Fruit fly (Drosophila melanogaster) whole organism, embryonic: ENCODE results near the gene Indy.

Experiments used
- Aef1 ChIP-seq: fragments of 200-800 bp; sonication (Bioruptor generic); IDR thresholded peaks from 3 replicates; pipeline ENCODE4 v1.3.6; 2022; ENCODE audit warnings: missing biosample characterization, missing genetic modification characterization
- Atf3 ChIP-seq: fragments of 200-800 bp; sonication (Bioruptor generic); optimal IDR thresholded peaks from 3 replicates; lab custom pipeline; 2016; ENCODE audit warnings: missing biosample characterization, missing genetic modification characterization
- CG12299 ChIP-seq: fragments of 200-800 bp; sonication (Bioruptor generic); optimal IDR thresholded peaks from 2 replicates; lab custom pipeline; 2018; ENCODE audit warnings: missing biosample characterization, mild to moderate bottlenecking, missing genetic modification characterization
- CG12744 ChIP-seq: fragments of 200-800 bp; sonication (Bioruptor generic); optimal IDR thresholded peaks from 2 replicates; lab custom pipeline; 2016; ENCODE audit warnings: missing biosample characterization, missing genetic modification characterization
- CG12942 ChIP-seq: fragments of 200-800 bp; sonication (Bioruptor generic); optimal IDR thresholded peaks from 3 replicates; lab custom pipeline; 2016; ENCODE audit warnings: missing biosample characterization, missing genetic modification characterization
- CG13296 ChIP-seq: fragments of 200-800 bp; sonication (Bioruptor generic); optimal IDR thresholded peaks from 3 replicates; lab custom pipeline; 2018; ENCODE audit warnings: missing biosample characterization, mild to moderate bottlenecking, missing genetic modification characterization
- CG17568 ChIP-seq: fragments of 200-800 bp; sonication (Bioruptor generic); optimal IDR thresholded peaks from 2 replicates; lab custom pipeline; 2018; ENCODE audit warnings: missing biosample characterization, mild to moderate bottlenecking, missing genetic modification characterization, moderate library complexity
- CG17829 ChIP-seq: fragments of 200-800 bp; optimal IDR thresholded peaks from 2 replicates; lab custom pipeline; 2019; ENCODE audit warnings: missing biosample characterization, mild to moderate bottlenecking, missing genetic modification characterization, moderate library complexity
- CG2889 ChIP-seq: fragments of 200-800 bp; sonication (Bioruptor generic); IDR thresholded peaks from 3 replicates; pipeline ENCODE4 v1.3.6; 2022; ENCODE audit warnings: missing biosample characterization, missing genetic modification characterization
- CG30020 ChIP-seq: fragments of 200-800 bp; optimal IDR thresholded peaks from 2 replicates; lab custom pipeline; 2019; ENCODE audit warnings: missing biosample characterization, mild to moderate bottlenecking, missing genetic modification characterization, moderate library complexity
- CG34224 ChIP-seq: fragments of 200-800 bp; sonication (Bioruptor generic); IDR thresholded peaks from 3 replicates; pipeline ENCODE4 v1.3.6; 2022; ENCODE audit warnings: missing biosample characterization, missing genetic modification characterization; ENCODE audit not compliant: partially characterized antibody
- CG7556 ChIP-seq: fragments of 200-800 bp; sonication (Bioruptor generic); optimal IDR thresholded peaks from 2 replicates; lab custom pipeline; 2017; ENCODE audit warnings: missing biosample characterization, mild to moderate bottlenecking, missing genetic modification characterization
- CG9437 ChIP-seq: fragments of 200-800 bp; sonication (Bioruptor generic); optimal IDR thresholded peaks from 2 replicates; lab custom pipeline; 2018; ENCODE audit warnings: missing biosample characterization, mild to moderate bottlenecking, missing genetic modification characterization
- CG9817 ChIP-seq: fragments of 200-800 bp; sonication (Bioruptor generic); optimal IDR thresholded peaks from 2 replicates; lab custom pipeline; 2018; ENCODE audit warnings: missing biosample characterization, mild to moderate bottlenecking, missing genetic modification characterization, moderate library complexity
- CG9876 ChIP-seq: fragments of 200-800 bp; sonication (Bioruptor generic); optimal IDR thresholded peaks from 2 replicates; lab custom pipeline; 2016; ENCODE audit warnings: missing biosample characterization, missing genetic modification characterization
- Chrac-16 ChIP-seq: fragments of 200-800 bp; sonication (Bioruptor generic); optimal IDR thresholded peaks from 3 replicates; lab custom pipeline; 2016; ENCODE audit warnings: missing biosample characterization, missing genetic modification characterization
- CoRest ChIP-seq: fragments of 200-800 bp; sonication (Bioruptor generic); optimal IDR thresholded peaks from 3 replicates; lab custom pipeline; 2018; ENCODE audit warnings: missing biosample characterization, mild to moderate bottlenecking, missing genetic modification characterization, moderate library complexity
- Dp ChIP-seq: fragments of 200-800 bp; sonication (Bioruptor generic); optimal IDR thresholded peaks from 2 replicates; lab custom pipeline; 2018; ENCODE audit warnings: missing biosample characterization, mild to moderate bottlenecking, missing genetic modification characterization, moderate library complexity
- Eip74EF ChIP-seq, 2 experiments: fragments of 200-800 bp in 1 of 2; fragments of >200 bp in 1 of 2; sonication (Bioruptor generic) in 1 of 2; optimal IDR thresholded peaks; 2 replicates each; lab custom pipeline; 2017 to 2019; ENCODE audit warnings: missing biosample characterization in 2 of 2, missing genetic modification characterization in 2 of 2, mild to moderate bottlenecking in 1 of 2, moderate library complexity in 1 of 2
- Fer2 ChIP-seq: fragments of 200-800 bp; sonication (Bioruptor generic); optimal IDR thresholded peaks from 2 replicates; lab custom pipeline; 2018; ENCODE audit warnings: missing biosample characterization, mild to moderate bottlenecking, missing genetic modification characterization, moderate library complexity
- Hmr ChIP-seq: fragments of 200-800 bp; sonication (Bioruptor generic); optimal IDR thresholded peaks from 3 replicates; lab custom pipeline; 2017; ENCODE audit warnings: mild to moderate bottlenecking, missing biosample characterization, missing genetic modification reagents, missing genetic modification characterization
- Kr ChIP-seq: fragments of 200-800 bp; sonication (Bioruptor generic); optimal IDR thresholded peaks from 2 replicates; lab custom pipeline; 2017; ENCODE audit warnings: missing biosample characterization, mild to moderate bottlenecking, missing genetic modification characterization
- MESR4 ChIP-seq: fragments of 200-800 bp; sonication (Bioruptor generic); optimal IDR thresholded peaks from 2 replicates; lab custom pipeline; 2018; ENCODE audit warnings: missing biosample characterization, mild to moderate bottlenecking, missing genetic modification characterization, moderate library complexity
- Nf-YC ChIP-seq: fragments of 200-800 bp; optimal IDR thresholded peaks from 3 replicates; lab custom pipeline; 2019; ENCODE audit warnings: missing biosample characterization, mild to moderate bottlenecking, missing genetic modification characterization, moderate library complexity
- NfI ChIP-seq: fragments of 200-800 bp; sonication (Bioruptor generic); optimal IDR thresholded peaks from 3 replicates; lab custom pipeline; 2018; ENCODE audit warnings: missing biosample characterization, mild to moderate bottlenecking, missing genetic modification characterization, moderate library complexity
- Scr ChIP-seq: fragments of 200-800 bp; sonication (Bioruptor generic); IDR thresholded peaks from 2 replicates; pipeline ENCODE4 v1.3.6; 2022; ENCODE audit warnings: missing biosample characterization, missing genetic modification characterization; ENCODE audit not compliant: partially characterized antibody
- br ChIP-seq: fragments of >200 bp; optimal IDR thresholded peaks from 2 replicates; lab custom pipeline; 2017
- ci ChIP-seq: fragments of 200-800 bp; sonication (Bioruptor generic); IDR thresholded peaks from 3 replicates; pipeline ENCODE4 v1.3.6; 2022; ENCODE audit warnings: missing biosample characterization, missing genetic modification characterization
- cwo ChIP-seq: fragments of 200-800 bp; sonication (Bioruptor generic); optimal IDR thresholded peaks from 3 replicates; lab custom pipeline; 2017; ENCODE audit warnings: missing biosample characterization, missing genetic modification characterization, mild to moderate bottlenecking, moderate library complexity, missing genetic modification reagents
- exex ChIP-seq: fragments of 200-800 bp; sonication (Bioruptor generic); optimal IDR thresholded peaks from 4 replicates; lab custom pipeline; 2018; ENCODE audit warnings: missing biosample characterization, mild to moderate bottlenecking, missing genetic modification characterization, moderate library complexity
- fru ChIP-seq: fragments of >200 bp; optimal IDR thresholded peaks from 2 replicates; lab custom pipeline; 2017
- gfzf ChIP-seq: fragments of 200-800 bp; sonication (Bioruptor generic); optimal IDR thresholded peaks from 2 replicates; lab custom pipeline; 2016; ENCODE audit warnings: missing biosample characterization, mild to moderate bottlenecking, missing genetic modification characterization, moderate library complexity
- ind ChIP-seq: fragments of 200-800 bp; sonication (Bioruptor generic); optimal IDR thresholded peaks from 3 replicates; lab custom pipeline; 2016; ENCODE audit warnings: missing biosample characterization, missing genetic modification characterization
- klu ChIP-seq: fragments of 200-800 bp; sonication (Bioruptor generic); IDR thresholded peaks from 2 replicates; pipeline ENCODE4 v1.3.6; 2022; ENCODE audit warnings: missing biosample characterization, missing genetic modification characterization
- lilli ChIP-seq: fragments of 200-800 bp; sonication (Bioruptor generic); optimal IDR thresholded peaks from 3 replicates; lab custom pipeline; 2016; ENCODE audit warnings: missing biosample characterization, missing genetic modification characterization
- lmd ChIP-seq: fragments of 200-800 bp; sonication (Bioruptor generic); IDR thresholded peaks from 2 replicates; pipeline ENCODE4 v1.3.6; 2022; ENCODE audit warnings: missing biosample characterization, missing genetic modification characterization
- odd ChIP-seq: fragments of 200-800 bp; sonication (Bioruptor generic); optimal IDR thresholded peaks from 2 replicates; lab custom pipeline; 2017; ENCODE audit warnings: missing biosample characterization, mild to moderate bottlenecking, missing genetic modification characterization
- pros ChIP-seq: fragments of 200-800 bp; sonication (Bioruptor generic); optimal IDR thresholded peaks from 3 replicates; lab custom pipeline; 2019; ENCODE audit warnings: missing biosample characterization, mild to moderate bottlenecking, missing genetic modification characterization, moderate library complexity
- repo ChIP-seq: fragments of 200-800 bp; sonication (Bioruptor generic); optimal IDR thresholded peaks from 2 replicates; lab custom pipeline; 2016; ENCODE audit warnings: missing biosample characterization, missing genetic modification characterization
- row ChIP-seq: fragments of 200-800 bp; sonication (Bioruptor generic); IDR thresholded peaks from 3 replicates; pipeline ENCODE4 v1.3.6; 2022; ENCODE audit warnings: missing biosample characterization, missing genetic modification characterization
- sens-2 ChIP-seq: fragments of 200-800 bp; sonication (Bioruptor generic); IDR thresholded peaks from 2 replicates; pipeline ENCODE4 v1.3.6; 2022; ENCODE audit warnings: missing biosample characterization, missing genetic modification characterization
- slbo ChIP-seq: fragments of 200-800 bp; sonication (Bioruptor generic); IDR thresholded peaks from 2 replicates; pipeline ENCODE4 v1.3.6; 2022; ENCODE audit warnings: missing biosample characterization, missing genetic modification characterization
- sqz ChIP-seq: fragments of 200-800 bp; sonication (Bioruptor generic); optimal IDR thresholded peaks from 3 replicates; lab custom pipeline; 2018; ENCODE audit warnings: missing biosample characterization, mild to moderate bottlenecking, missing genetic modification characterization
- tap ChIP-seq: fragments of 200-800 bp; optimal IDR thresholded peaks from 3 replicates; lab custom pipeline; 2019; ENCODE audit warnings: missing biosample characterization, mild to moderate bottlenecking, missing genetic modification characterization, moderate library complexity
- tio ChIP-seq: fragments of 200-800 bp; sonication (Bioruptor generic); optimal IDR thresholded peaks from 2 replicates; lab custom pipeline; 2017; ENCODE audit warnings: missing biosample characterization, missing genetic modification characterization, inconsistent platforms
- tll ChIP-seq, 2 experiments: fragments of 200-800 bp in 1 of 2; fragments of >200 bp in 1 of 2; sonication (Bioruptor generic) in 1 of 2; optimal IDR thresholded peaks; 2 replicates each; lab custom pipeline; 2017 to 2019; ENCODE audit warnings: missing biosample characterization in 2 of 2, missing genetic modification characterization in 2 of 2, mild to moderate bottlenecking in 1 of 2, moderate library complexity in 1 of 2
- vfl ChIP-seq: fragments of 200-800 bp; sonication (Bioruptor generic); optimal IDR thresholded peaks from 2 replicates; lab custom pipeline; 2016; ENCODE audit warnings: missing biosample characterization, missing genetic modification characterization
- z ChIP-seq: fragments of 200-800 bp; sonication (Bioruptor generic); IDR thresholded peaks from 3 replicates; pipeline ENCODE4 v1.3.6; 2022; ENCODE audit warnings: missing biosample characterization, missing genetic modification characterization

Gene Indy

DNA sequence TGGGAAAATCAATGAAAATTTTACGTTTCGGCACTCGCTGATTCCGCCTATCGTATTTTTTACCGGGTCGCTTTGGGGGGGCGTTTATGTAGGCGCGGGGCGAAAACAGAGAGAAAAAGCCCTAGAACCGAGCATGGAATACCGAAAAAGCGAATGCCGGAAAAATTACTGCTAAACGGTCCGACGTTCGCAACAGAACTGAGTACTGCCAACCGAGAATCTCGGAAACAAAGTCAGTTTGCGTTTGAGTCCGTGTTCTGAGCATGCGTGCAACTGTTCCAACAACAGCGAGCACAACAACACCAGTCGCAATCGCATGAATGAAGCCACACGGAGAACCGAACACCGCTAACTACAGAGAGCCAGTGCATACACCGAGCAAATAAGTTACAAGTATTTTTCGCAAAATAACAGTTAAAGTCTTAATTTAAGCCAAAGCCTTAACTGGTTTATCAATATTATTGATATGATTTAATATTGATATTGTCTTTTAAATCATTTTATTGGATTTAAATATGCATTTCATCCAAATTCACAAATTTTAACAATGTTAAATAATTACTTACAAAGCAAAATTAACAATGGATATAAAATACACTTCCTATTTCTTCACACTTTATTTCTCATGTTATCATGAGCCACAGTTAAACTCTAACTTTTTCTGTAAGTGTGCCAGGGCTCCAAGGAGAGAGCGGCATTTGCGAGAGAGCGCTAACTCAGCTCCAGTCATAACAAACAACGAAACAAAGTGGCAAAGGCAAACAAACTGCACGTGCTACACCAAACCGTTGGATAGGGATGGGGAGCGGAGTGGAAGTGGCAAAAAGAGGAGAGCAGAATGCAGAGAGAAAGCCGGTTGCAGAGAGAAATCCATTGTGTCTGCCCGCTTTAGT is 44.5 kb upstream of the Indy start, which contains the start of gene CG3961 (continued):
- TF ChIP-seq ci (GFP tag; lab: Robert Waterston, UW) = peak; percentile 88
- TF ChIP-seq CoRest (tag; lab: Kevin White, UChicago) = peak; percentile 99
- TF ChIP-seq cwo = peak; percentile 97
- TF ChIP-seq CG9876 (GFP tag; lab: Kevin White, UChicago) = peak; percentile 57
- peak; percentile 97 for TF ChIP-seq sqz (GFP tag; lab: Kevin White, UChicago)
- peak; percentile 31 for TF ChIP-seq MESR4
- peak; percentile 98 for TF ChIP-seq odd (GFP tag; lab: Kevin White, UChicago)
- peak; percentile 90 for TF ChIP-seq CG30020 (tag; lab: Kevin White, UChicago)
- peak; percentile 99 for TF ChIP-seq tio (GFP tag; lab: Kevin White, UChicago)
- TF ChIP-seq pros = peak; percentile 56
- TF ChIP-seq Atf3 (GFP tag; lab: Kevin White, UChicago) = peak; percentile 88
- TF ChIP-seq br (lab: Kevin White, UChicago) = no peak
- TF ChIP-seq sens-2 (GFP tag; lab: Robert Waterston, UW) = no peak; the same call in 1 of the 2 replicates
- TF ChIP-seq Nf-YC (tag; lab: Kevin White, UChicago) = peak; percentile 89
- no peak for TF ChIP-seq fru (lab: Kevin White, UChicago)
- TF ChIP-seq Aef1 (GFP tag; lab: Robert Waterston, UW) = peak; percentile 84
- TF ChIP-seq Dp (GFP tag; lab: Kevin White, UChicago) = peak; percentile 20
- no peak for TF ChIP-seq gfzf
- TF ChIP-seq Hmr (GFP tag; lab: Kevin White, UChicago) = peak; percentile 98
- TF ChIP-seq klu (GFP tag; lab: Robert Waterston, UW) = peak; percentile 91
- TF ChIP-seq Eip74EF (GFP tag; optimal IDR thresholded peaks at IDR 0.05; lab: Kevin White, UChicago) = peak in 1 of 2 experiments; percentile 99
- peak; percentile 85 for TF ChIP-seq Fer2 (tag; lab: Kevin White, UChicago)
- TF ChIP-seq vfl (GFP tag; lab: Kevin White, UChicago) = peak; percentile 83
- TF ChIP-seq CG13296 (GFP tag; lab: Kevin White, UChicago) = peak; percentile 97
- TF ChIP-seq tap (tag; lab: Kevin White, UChicago) = peak; percentile 97
- peak; percentile 94 for TF ChIP-seq lmd (GFP tag; lab: Robert Waterston, UW)
- TF ChIP-seq z = 0 out of 3 replicates have a peak, but pooled peaks have one; percentile 10
- peak; percentile 96 for TF ChIP-seq ind (GFP tag; lab: Kevin White, UChicago)
- peak; percentile 80 for TF ChIP-seq CG12744 (GFP tag; lab: Kevin White, UChicago)
- no peak for TF ChIP-seq Scr
- TF ChIP-seq CG7556 (GFP tag; lab: Kevin White, UChicago) = peak; percentile 100
- peak; percentile 95 for TF ChIP-seq CG12299 (tag; lab: Kevin White, UChicago)
- TF ChIP-seq row = peak; percentile 94
- peak; percentile 88 for TF ChIP-seq slbo (GFP tag; lab: Robert Waterston, UW)
- peak; percentile 95 for TF ChIP-seq NfI (GFP tag; lab: Kevin White, UChicago)
- peak; percentile 91 for TF ChIP-seq CG9817 (tag; lab: Kevin White, UChicago)
- peak; percentile 73 for TF ChIP-seq repo (GFP tag; lab: Kevin White, UChicago)
- TF ChIP-seq tll (GFP tag; optimal IDR thresholded peaks at IDR 0.05; lab: Kevin White, UChicago) = peak in 1 of 2 experiments; percentile 71
- peak; percentile 96 for TF ChIP-seq Chrac-16 (GFP tag; lab: Kevin White, UChicago)
- TF ChIP-seq CG17568 (GFP tag; lab: Kevin White, UChicago) = peak; percentile 92
- peak; percentile 8; the same call in 1 of the 3 replicates for TF ChIP-seq CG34224 (GFP tag; lab: Robert Waterston, UW)
- peak; percentile 99 for TF ChIP-seq CG17829 (tag; lab: Kevin White, UChicago)
- peak; percentile 76 for TF ChIP-seq exex (tag; lab: Kevin White, UChicago)
- peak; percentile 72; the same call in 2 of the 3 replicates for TF ChIP-seq CG2889 (GFP tag; lab: Robert Waterston, UW)
- peak; percentile 19 for TF ChIP-seq Kr
- peak; percentile 92 for TF ChIP-seq lilli
- peak; percentile 97 for TF ChIP-seq CG9437 (GFP tag; lab: Kevin White, UChicago)
- peak; percentile 97 for TF ChIP-seq CG12942 (GFP tag; lab: Kevin White, UChicago)
